Fruit fly (Drosophila melanogaster) whole organism, prepupa: ENCODE data around the gene Fer1.

Experiments used
- CG10631 ChIP-seq: fragments of 200-800 bp; sonication (Bioruptor generic); optimal IDR thresholded peaks from 2 replicates; lab custom pipeline; 2016; ENCODE audit warnings: missing biosample characterization, missing genetic modification characterization
- CG16779 ChIP-seq: fragments of 200-800 bp; sonication (Bioruptor generic); optimal IDR thresholded peaks from 3 replicates; lab custom pipeline; 2017; ENCODE audit warnings: missing biosample characterization, mild to moderate bottlenecking, missing genetic modification characterization
- CG4318 ChIP-seq: fragments of 200-800 bp; sonication (Bioruptor generic); optimal IDR thresholded peaks from 3 replicates; lab custom pipeline; 2017; ENCODE audit warnings: missing biosample characterization, mild to moderate bottlenecking, missing genetic modification characterization
- CG6854 ChIP-seq: fragments of 200-800 bp; sonication (Bioruptor generic); optimal IDR thresholded peaks from 2 replicates; lab custom pipeline; 2017; ENCODE audit warnings: missing biosample characterization, mild to moderate bottlenecking, missing genetic modification characterization
- CG8319 ChIP-seq: fragments of 200-800 bp; sonication (Bioruptor generic); optimal IDR thresholded peaks from 3 replicates; lab custom pipeline; 2016; ENCODE audit warnings: missing biosample characterization, missing genetic modification characterization
- CG8632 ChIP-seq: fragments of 200-800 bp; sonication (Bioruptor generic); optimal IDR thresholded peaks from 3 replicates; lab custom pipeline; 2016; ENCODE audit warnings: missing biosample characterization, missing genetic modification characterization
- Hr39 ChIP-seq: fragments of 200-800 bp; sonication (Bioruptor generic); optimal IDR thresholded peaks from 2 replicates; lab custom pipeline; 2016; ENCODE audit warnings: missing biosample characterization, missing genetic modification characterization
- Lpt ChIP-seq: fragments of 200-800 bp; sonication (Bioruptor generic); optimal IDR thresholded peaks from 3 replicates; lab custom pipeline; 2016; ENCODE audit warnings: missing biosample characterization, missing genetic modification characterization
- OdsH ChIP-seq: fragments of 200-800 bp; sonication (Bioruptor generic); optimal IDR thresholded peaks from 3 replicates; lab custom pipeline; 2016; ENCODE audit warnings: missing biosample characterization, missing genetic modification characterization
- Sox102F ChIP-seq: fragments of 200-800 bp; sonication (Bioruptor generic); optimal IDR thresholded peaks from 2 replicates; lab custom pipeline; 2016; ENCODE audit warnings: missing biosample characterization, mild to moderate bottlenecking, missing genetic modification characterization
- dsx ChIP-seq: fragments of 200-800 bp; optimal IDR thresholded peaks from 3 replicates; lab custom pipeline; 2019; ENCODE audit warnings: missing biosample characterization, mild to moderate bottlenecking, missing genetic modification characterization, moderate library complexity; ENCODE audit not compliant: poor library complexity, severe bottlenecking
- eg ChIP-seq: fragments of 200-800 bp; sonication (Bioruptor generic); IDR thresholded peaks from 3 replicates; pipeline ENCODE4 v1.3.6; 2022; ENCODE audit warnings: missing biosample characterization, missing genetic modification characterization
- fd59A ChIP-seq: fragments of 200-800 bp; sonication (Bioruptor generic); optimal IDR thresholded peaks from 2 replicates; lab custom pipeline; 2017; ENCODE audit warnings: missing biosample characterization, mild to moderate bottlenecking, missing genetic modification characterization, missing genetic modification reagents
- topi ChIP-seq: fragments of 200-800 bp; sonication (Bioruptor generic); optimal IDR thresholded peaks from 3 replicates; lab custom pipeline; 2016; ENCODE audit warnings: missing biosample characterization, missing genetic modification characterization

DNA sequence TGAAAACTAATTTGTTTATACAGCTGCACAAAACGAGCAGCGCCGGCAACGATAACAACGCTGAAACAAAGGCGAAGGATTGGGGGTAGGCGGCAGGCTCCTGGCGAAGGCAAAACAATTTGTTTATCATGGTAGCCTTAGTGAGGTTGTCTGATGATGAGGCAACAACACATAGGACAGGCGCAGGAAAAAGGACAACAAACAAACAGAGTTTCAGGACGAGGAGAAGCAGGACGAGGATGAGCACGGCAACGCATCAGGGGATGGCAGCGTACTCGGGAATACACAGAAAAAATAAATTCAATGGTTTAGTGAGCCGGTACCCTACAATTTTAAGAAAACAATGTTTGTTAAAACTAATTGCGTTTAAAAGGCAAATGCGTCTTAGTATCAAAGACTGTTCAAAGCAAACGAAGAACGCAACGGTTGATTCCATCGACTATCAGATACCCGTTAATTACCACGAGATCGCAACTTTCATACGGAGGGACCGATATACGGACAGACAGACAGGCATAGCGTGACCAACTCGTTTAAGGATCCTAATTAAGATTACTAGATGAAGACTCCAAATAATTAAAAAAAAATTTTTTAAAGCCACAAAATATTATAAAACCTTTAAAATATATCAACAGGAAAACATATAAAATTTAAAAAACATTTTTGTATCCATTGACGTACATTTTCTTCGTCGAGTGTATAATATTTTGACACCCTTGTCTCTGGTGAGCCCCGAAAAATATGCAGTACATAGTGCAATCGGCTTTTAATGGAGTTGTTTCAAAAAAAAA lies 1.1 kb upstream of the Fer1 start:
- TF ChIP-seq Hr39 (GFP tag; lab: Kevin White, UChicago) = no peak
- TF ChIP-seq eg = no peak
- no peak for TF ChIP-seq topi (GFP tag; lab: Kevin White, UChicago)
- TF ChIP-seq CG10631 (GFP tag; lab: Kevin White, UChicago) = no peak
- TF ChIP-seq CG16779 (tag; lab: Kevin White, UChicago) = no peak
- no peak for TF ChIP-seq CG8319
- TF ChIP-seq Lpt (GFP tag; lab: Kevin White, UChicago) = no peak
- no peak for TF ChIP-seq OdsH (GFP tag; lab: Kevin White, UChicago)
- TF ChIP-seq Sox102F (GFP tag; lab: Kevin White, UChicago) = no peak
- no peak for TF ChIP-seq CG4318
- TF ChIP-seq CG8632 = no peak
- no peak for TF ChIP-seq CG6854 (GFP tag; lab: Kevin White, UChicago)
- TF ChIP-seq dsx = no peak
- no peak for TF ChIP-seq fd59A (GFP tag; lab: Kevin White, UChicago)
